Fruit fly (Drosophila melanogaster) whole organism, prepupa: ENCODE results near the gene mgl.

ENCODE experiments used
- Blimp-1 ChIP-seq: fragments of 200-800 bp; sonication (Bioruptor generic); optimal IDR thresholded peaks from 3 replicates; lab custom pipeline; 2017; ENCODE audit warnings: missing biosample characterization, missing genetic modification characterization, mild to moderate bottlenecking, moderate library complexity, missing genetic modification reagents
- CG10631 ChIP-seq: fragments of 200-800 bp; sonication (Bioruptor generic); optimal IDR thresholded peaks from 2 replicates; lab custom pipeline; 2016; ENCODE audit warnings: missing biosample characterization, missing genetic modification characterization
- CG10669 ChIP-seq: fragments of 200-800 bp; sonication (Bioruptor generic); optimal IDR thresholded peaks from 3 replicates; lab custom pipeline; 2018; ENCODE audit warnings: missing biosample characterization, mild to moderate bottlenecking, missing genetic modification characterization, moderate library complexity
- CG11294 ChIP-seq: fragments of 200-800 bp; sonication (Bioruptor generic); IDR thresholded peaks from 2 replicates; pipeline ENCODE4 v1.3.6; 2022; ENCODE audit warnings: missing biosample characterization, missing genetic modification characterization
- CG11902 ChIP-seq: fragments of 200-800 bp; sonication (Bioruptor generic); optimal IDR thresholded peaks from 3 replicates; lab custom pipeline; 2016; ENCODE audit warnings: missing biosample characterization, missing genetic modification characterization
- CG15336 ChIP-seq: fragments of 200-800 bp; sonication (Bioruptor generic); IDR thresholded peaks from 2 replicates; pipeline ENCODE4 v1.3.6; 2022; ENCODE audit warnings: missing biosample characterization, missing genetic modification characterization
- CG1621 ChIP-seq: fragments of 200-800 bp; sonication (Bioruptor generic); optimal IDR thresholded peaks from 3 replicates; lab custom pipeline; 2018; ENCODE audit warnings: missing biosample characterization, mild to moderate bottlenecking, missing genetic modification characterization
- CG16779 ChIP-seq: fragments of 200-800 bp; sonication (Bioruptor generic); optimal IDR thresholded peaks from 3 replicates; lab custom pipeline; 2017; ENCODE audit warnings: missing biosample characterization, mild to moderate bottlenecking, missing genetic modification characterization
- CG3032 ChIP-seq: fragments of 200-800 bp; optimal IDR thresholded peaks from 2 replicates; lab custom pipeline; 2019; ENCODE audit warnings: missing biosample characterization, mild to moderate bottlenecking, missing genetic modification characterization, moderate library complexity
- CG31627 ChIP-seq: fragments of 200-800 bp; sonication (Bioruptor generic); optimal IDR thresholded peaks from 3 replicates; lab custom pipeline; 2016; ENCODE audit warnings: missing biosample characterization, missing genetic modification characterization
- CG32006 ChIP-seq: fragments of 200-800 bp; sonication (Bioruptor generic); optimal IDR thresholded peaks from 3 replicates; lab custom pipeline; 2017; ENCODE audit warnings: missing biosample characterization, mild to moderate bottlenecking, missing genetic modification characterization
- CG3919 ChIP-seq: fragments of 200-800 bp; sonication (Bioruptor generic); optimal IDR thresholded peaks from 3 replicates; lab custom pipeline; 2016; ENCODE audit warnings: missing biosample characterization, missing genetic modification characterization
- CG6792 ChIP-seq: fragments of 200-800 bp; sonication (Bioruptor generic); optimal IDR thresholded peaks from 3 replicates; lab custom pipeline; 2016; ENCODE audit warnings: missing biosample characterization, missing genetic modification characterization
- CG6854 ChIP-seq: fragments of 200-800 bp; sonication (Bioruptor generic); optimal IDR thresholded peaks from 2 replicates; lab custom pipeline; 2017; ENCODE audit warnings: missing biosample characterization, mild to moderate bottlenecking, missing genetic modification characterization
- CG8319 ChIP-seq: fragments of 200-800 bp; sonication (Bioruptor generic); optimal IDR thresholded peaks from 3 replicates; lab custom pipeline; 2016; ENCODE audit warnings: missing biosample characterization, missing genetic modification characterization
- CG9139 ChIP-seq: fragments of 200-800 bp; sonication (Bioruptor generic); optimal IDR thresholded peaks from 3 replicates; lab custom pipeline; 2017; ENCODE audit warnings: missing biosample characterization, mild to moderate bottlenecking, missing genetic modification characterization
- Eip78C ChIP-seq: fragments of 200-800 bp; sonication (Bioruptor generic); peaks from one replicate; lab custom pipeline; 2016; ENCODE audit warnings: missing biosample characterization, missing genetic modification characterization
- Eip93F ChIP-seq: fragments of 200-800 bp; sonication (Bioruptor generic); optimal IDR thresholded peaks from 2 replicates; lab custom pipeline; 2016; ENCODE audit warnings: missing biosample characterization, mild to moderate bottlenecking, missing genetic modification characterization
- Ets96B ChIP-seq: fragments of 200-800 bp; optimal IDR thresholded peaks from 2 replicates; lab custom pipeline; 2019; ENCODE audit warnings: missing biosample characterization, mild to moderate bottlenecking, missing genetic modification characterization, moderate library complexity
- Gug ChIP-seq: fragments of 200-800 bp; sonication (Bioruptor generic); IDR thresholded peaks from 2 replicates; pipeline ENCODE4 v1.3.6; 2022; ENCODE audit warnings: missing biosample characterization, missing genetic modification characterization
- Hr4 ChIP-seq: fragments of 200-800 bp; sonication (Bioruptor generic); optimal IDR thresholded peaks from 3 replicates; lab custom pipeline; 2016; ENCODE audit warnings: missing biosample characterization, missing genetic modification characterization
- Lpt ChIP-seq: fragments of 200-800 bp; sonication (Bioruptor generic); optimal IDR thresholded peaks from 3 replicates; lab custom pipeline; 2016; ENCODE audit warnings: missing biosample characterization, missing genetic modification characterization
- Met ChIP-seq: fragments of 200-800 bp; sonication (Bioruptor generic); optimal IDR thresholded peaks from 3 replicates; lab custom pipeline; 2016; ENCODE audit warnings: missing biosample characterization, missing genetic modification characterization
- OdsH ChIP-seq: fragments of 200-800 bp; sonication (Bioruptor generic); optimal IDR thresholded peaks from 3 replicates; lab custom pipeline; 2016; ENCODE audit warnings: missing biosample characterization, missing genetic modification characterization
- Sox14 ChIP-seq: fragments of 200-800 bp; sonication (Bioruptor generic); optimal IDR thresholded peaks from 3 replicates; lab custom pipeline; 2016; ENCODE audit warnings: missing biosample characterization, missing genetic modification characterization
- Sox15 ChIP-seq: fragments of 200-800 bp; sonication (Bioruptor generic); optimal IDR thresholded peaks from 3 replicates; lab custom pipeline; 2016; ENCODE audit warnings: missing biosample characterization, missing genetic modification characterization
- acj6 ChIP-seq: fragments of 200-800 bp; sonication (Bioruptor generic); optimal IDR thresholded peaks from 3 replicates; lab custom pipeline; 2016; ENCODE audit warnings: missing biosample characterization, missing genetic modification characterization
- dsx ChIP-seq: fragments of 200-800 bp; optimal IDR thresholded peaks from 3 replicates; lab custom pipeline; 2019; ENCODE audit warnings: missing biosample characterization, mild to moderate bottlenecking, missing genetic modification characterization, moderate library complexity; ENCODE audit not compliant: poor library complexity, severe bottlenecking
- esn ChIP-seq: fragments of 200-800 bp; sonication (Bioruptor generic); optimal IDR thresholded peaks from 2 replicates; lab custom pipeline; 2016; ENCODE audit warnings: missing biosample characterization, mild to moderate bottlenecking, missing genetic modification characterization, moderate library complexity
- fd85E ChIP-seq: fragments of 200-800 bp; sonication (Bioruptor generic); optimal IDR thresholded peaks from 3 replicates; lab custom pipeline; 2016; ENCODE audit warnings: missing biosample characterization, missing genetic modification characterization
- fkh ChIP-seq: fragments of 200-800 bp; sonication (Bioruptor generic); optimal IDR thresholded peaks from 3 replicates; lab custom pipeline; 2017; ENCODE audit warnings: missing biosample characterization, mild to moderate bottlenecking, missing genetic modification characterization, moderate library complexity
- net ChIP-seq: fragments of 200-800 bp; sonication (Bioruptor generic); optimal IDR thresholded peaks from 3 replicates; lab custom pipeline; 2016; ENCODE audit warnings: missing biosample characterization, missing genetic modification characterization
- pdm3 ChIP-seq: fragments of 200-800 bp; sonication (Bioruptor generic); optimal IDR thresholded peaks from 3 replicates; lab custom pipeline; 2016; ENCODE audit warnings: missing biosample characterization, missing genetic modification characterization
- spab ChIP-seq: fragments of 200-800 bp; sonication (Bioruptor generic); optimal IDR thresholded peaks from 2 replicates; lab custom pipeline; 2017; ENCODE audit warnings: missing biosample characterization, mild to moderate bottlenecking, missing genetic modification characterization, missing genetic modification reagents
- svp ChIP-seq: fragments of 200-800 bp; sonication (Bioruptor generic); peaks from one replicate; lab custom pipeline; 2016; ENCODE audit warnings: missing biosample characterization, missing genetic modification characterization
- vri ChIP-seq: fragments of 200-800 bp; sonication (Bioruptor generic); optimal IDR thresholded peaks from 3 replicates; lab custom pipeline; 2016; ENCODE audit warnings: missing biosample characterization, mild to moderate bottlenecking, missing genetic modification characterization

Gene mgl

DNA sequence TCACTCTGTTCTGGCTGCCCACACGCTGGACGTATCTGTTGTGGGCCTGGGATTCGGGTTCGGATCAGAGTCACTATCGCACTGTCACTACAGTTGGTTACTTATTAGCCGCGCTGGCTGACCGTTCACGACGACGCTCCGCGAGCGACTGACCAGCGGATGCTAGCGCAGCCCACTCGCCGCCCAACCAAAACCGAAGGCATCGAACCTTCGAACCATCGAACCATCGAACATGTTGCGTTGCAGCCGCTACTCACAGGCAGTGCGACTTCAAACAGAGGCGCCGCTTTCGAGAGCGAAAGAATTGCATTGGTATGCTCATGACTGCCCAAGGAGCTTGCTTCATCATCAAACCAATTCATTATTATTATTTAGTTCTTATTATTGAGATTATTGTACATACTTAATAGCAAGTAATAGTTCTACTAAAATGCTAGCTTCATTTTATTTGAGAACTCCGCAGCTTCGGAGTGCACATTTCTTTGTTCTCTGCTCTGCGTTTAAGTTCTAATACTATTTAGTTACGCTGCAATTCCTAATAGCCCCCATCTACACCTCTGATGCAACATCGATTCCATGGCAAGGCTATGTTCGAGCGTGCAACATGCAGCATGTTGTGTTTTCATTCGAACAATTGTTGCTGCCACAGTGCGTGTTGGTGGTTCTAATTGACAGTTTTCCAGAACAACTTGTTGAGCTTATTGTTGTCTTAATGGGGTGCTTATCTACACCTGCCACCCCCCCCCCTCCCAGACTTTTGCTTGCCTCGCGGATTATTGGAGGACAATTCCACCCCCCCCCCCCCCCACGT is at the start of gene mgl (continued):
- peak; percentile 90 for TF ChIP-seq CG8319 (GFP tag; lab: Kevin White, UChicago)
- peak; percentile 89 for TF ChIP-seq dsx (GFP tag; lab: Kevin White, UChicago)
- peak; percentile 91 for TF ChIP-seq esn (GFP tag; lab: Kevin White, UChicago)
- peak; percentile 94 for TF ChIP-seq Ets96B (tag; lab: Kevin White, UChicago)
- peak; percentile 65 for TF ChIP-seq Blimp-1 (GFP tag; lab: Kevin White, UChicago)
- TF ChIP-seq Sox14 = peak; percentile 93
- TF ChIP-seq CG11294 (GFP tag; lab: Robert Waterston, UW) = peak; percentile 91
- peak; percentile 93 for TF ChIP-seq Gug (GFP tag; lab: Robert Waterston, UW)
- TF ChIP-seq CG6854 = peak; percentile 74
- TF ChIP-seq svp (GFP tag; lab: Kevin White, UChicago) = peak; percentile 94

DNA sequence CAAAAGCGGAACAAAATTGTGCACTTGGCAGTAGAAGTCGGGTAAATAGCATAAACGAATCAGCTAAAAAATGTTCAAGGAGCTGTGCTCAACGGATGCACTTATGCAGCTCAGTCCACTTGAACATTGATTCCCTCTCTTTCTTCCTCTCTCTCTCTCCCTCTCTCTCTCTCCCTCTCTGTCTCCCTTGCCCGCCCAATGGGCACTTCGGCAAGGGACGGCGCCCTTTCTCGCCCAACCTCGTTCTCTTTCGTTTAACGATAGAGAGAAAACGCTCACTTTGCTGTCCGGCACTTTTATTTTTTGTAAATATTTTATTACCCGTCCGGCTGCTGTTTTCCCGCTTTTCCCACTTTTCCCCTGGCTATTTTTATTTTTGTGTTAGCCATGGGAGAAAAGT is 44.5 kb upstream of the mgl start:
- no peak for TF ChIP-seq Hr4 (GFP tag; lab: Kevin White, UChicago)
- TF ChIP-seq dsx (GFP tag; lab: Kevin White, UChicago) = no peak
- no peak for TF ChIP-seq fkh
- TF ChIP-seq CG3032 (tag; lab: Kevin White, UChicago) = no peak
- TF ChIP-seq Eip93F (GFP tag; lab: Kevin White, UChicago) = no peak
- no peak for TF ChIP-seq Sox15 (GFP tag; lab: Kevin White, UChicago)
- no peak for TF ChIP-seq CG1621 (tag; lab: Kevin White, UChicago)

- TF ChIP-seq CG11902 (GFP tag; lab: Kevin White, UChicago) (no peak), CG6792 (GFP tag; lab: Kevin White, UChicago) (no peak), CG6854 (no peak), CG10669 (GFP tag; lab: Kevin White, UChicago) (no peak)
Measured at dm6 chrX:9533518-9533917, 33.6 kb upstream of the mgl start, which contains the start of gene CG34026. Gene CG34026, plus strand, starts transcription at chrX:9533818.

dm6 chrX:9532453-9532852 is 32.5 kb upstream of the mgl start:
- TF ChIP-seq Met (GFP tag; lab: Kevin White, UChicago) (no peak), fd85E (GFP tag; lab: Kevin White, UChicago) (no peak), CG6854 (no peak), CG3919 (no peak), Hr4 (GFP tag; lab: Kevin White, UChicago) (no peak), CG8319 (GFP tag; lab: Kevin White, UChicago) (no peak), fkh (no peak), vri (GFP tag; lab: Kevin White, UChicago) (no peak), CG15336 (GFP tag; lab: Robert Waterston, UW) (no peak), CG16779 (tag; lab: Kevin White, UChicago) (no peak), CG10631 (GFP tag; lab: Kevin White, UChicago) (no peak), Lpt (GFP tag; lab: Kevin White, UChicago) (no peak)

- TF ChIP-seq net (no peak), CG32006 (GFP tag; lab: Kevin White, UChicago) (peak; percentile 9), CG31627 (GFP tag; lab: Kevin White, UChicago) (peak; percentile 34), acj6 (peak; percentile 6), svp (GFP tag; lab: Kevin White, UChicago) (peak; percentile 34), pdm3 (GFP tag; lab: Kevin White, UChicago) (peak; percentile 16), CG10631 (GFP tag; lab: Kevin White, UChicago) (peak; percentile 2), OdsH (GFP tag; lab: Kevin White, UChicago) (peak; percentile 13), CG9139 (GFP tag; lab: Kevin White, UChicago) (no peak), Eip78C (peak; percentile 67), spab (GFP tag; lab: Kevin White, UChicago) (no peak)
Measured at dm6 chrX:9531869-9532268, 31.9 kb upstream of the mgl start.
